Fruit fly (Drosophila melanogaster): ENCODE data around the gene CG14563.
A peak's percentile ranks its signal among the peaks of the same experiment; 100 is the strongest.

Gene CG14563

dm6 chr3L:21839720-21840641, 2.2 kb downstream of the CG14563 start (continued):
- TF ChIP-seq Ada2b (GFP tag; IDR thresholded peaks at IDR 0.05): peak; percentile 84
- TF ChIP-seq C15 (GFP tag; IDR thresholded peaks at IDR 0.05): peak; percentile 63; the same call in 2 of the 3 replicates
- peak; percentile 13 for TF ChIP-seq bigmax (GFP tag; optimal IDR thresholded peaks at IDR 0.05)
- TF ChIP-seq tio (GFP tag; optimal IDR thresholded peaks at IDR 0.05): peak; percentile 95
- TF ChIP-seq CG8281 (tag; optimal IDR thresholded peaks at IDR 0.05): peak; percentile 79
- peak; percentile 93 for TF ChIP-seq CG16863 (GFP tag; optimal IDR thresholded peaks at IDR 0.05)
- TF ChIP-seq CG11093 (GFP tag; IDR thresholded peaks at IDR 0.05): peak; percentile 88
- peak; percentile 75 for TF ChIP-seq CG13894 (tag; optimal IDR thresholded peaks at IDR 0.05)
- TF ChIP-seq sc (optimal IDR thresholded peaks at IDR 0.05): no peak
- TF ChIP-seq sc (GFP tag; optimal IDR thresholded peaks at IDR 0.05): peak; percentile 89
- TF ChIP-seq CG17186 (GFP tag; optimal IDR thresholded peaks at IDR 0.05): peak; percentile 69
- peak; percentile 57 for TF ChIP-seq exex (tag; optimal IDR thresholded peaks at IDR 0.05)
- peak; percentile 70 for TF ChIP-seq Deaf1 (tag; optimal IDR thresholded peaks at IDR 0.05)
- TF ChIP-seq Dll (GFP tag; IDR thresholded peaks at IDR 0.05; ENCODE audit: partially characterized antibody): 0 out of 4 replicates have a peak, but pooled peaks have one; percentile 18
- peak; percentile 57 for TF ChIP-seq CG15073 (GFP tag; optimal IDR thresholded peaks at IDR 0.05)
- TF ChIP-seq CG4617 (GFP tag; optimal IDR thresholded peaks at IDR 0.05; ENCODE audit: borderline replicate concordance): peak; percentile 71
- TF ChIP-seq H2.0 (GFP tag; IDR thresholded peaks at IDR 0.05): peak; percentile 83
- peak; percentile 88 for TF ChIP-seq CG12942 (GFP tag; optimal IDR thresholded peaks at IDR 0.05)
- TF ChIP-seq ems (GFP tag; optimal IDR thresholded peaks at IDR 0.05): peak; percentile 95
- TF ChIP-seq row (GFP tag; IDR thresholded peaks at IDR 0.05): peak; percentile 94
- peak; percentile 90 for TF ChIP-seq vfl (GFP tag; optimal IDR thresholded peaks at IDR 0.05)
- no peak for TF ChIP-seq Hr39 (optimal IDR thresholded peaks at IDR 0.05)
- TF ChIP-seq CG5953 (GFP tag; IDR thresholded peaks at IDR 0.05): peak; percentile 90
- TF ChIP-seq CG6854 (GFP tag; optimal IDR thresholded peaks at IDR 0.05): peak; percentile 88
- peak; percentile 95 for TF ChIP-seq CG12659 (GFP tag; optimal IDR thresholded peaks at IDR 0.05)
- TF ChIP-seq hkb (optimal IDR thresholded peaks at IDR 0.05): peak; percentile 1
- peak; percentile 94 for TF ChIP-seq hkb (GFP tag; IDR thresholded peaks at IDR 0.05)
- TF ChIP-seq gcm2 (GFP tag; optimal IDR thresholded peaks at IDR 0.05): peak; percentile 93
- peak; percentile 91 for TF ChIP-seq E2f1 (GFP tag; IDR thresholded peaks at IDR 0.05)
- TF ChIP-seq grau (tag; optimal IDR thresholded peaks at IDR 0.05): peak; percentile 92
- peak; percentile 94 for TF ChIP-seq Rfx (GFP tag; IDR thresholded peaks at IDR 0.05)
- TF ChIP-seq CG2116 (GFP tag; optimal IDR thresholded peaks at IDR 0.05): peak; percentile 73
- TF ChIP-seq CG8765 (GFP tag; IDR thresholded peaks at IDR 0.05): peak; percentile 61; the same call in 1 of the 2 replicates
- peak; percentile 14 for TF ChIP-seq pfk (GFP tag; optimal IDR thresholded peaks at IDR 0.05)
- TF ChIP-seq gcm (GFP tag; optimal IDR thresholded peaks at IDR 0.05): peak; percentile 90
- TF ChIP-seq sob (GFP tag; IDR thresholded peaks at IDR 0.05): peak; percentile 91
- TF ChIP-seq eve (GFP tag; optimal IDR thresholded peaks at IDR 0.05): peak in 1 of 2 experiments; percentile 55
- TF ChIP-seq ttk (GFP tag; IDR thresholded peaks at IDR 0.05): peak; percentile 91
- peak; percentile 92 for TF ChIP-seq so (GFP tag; IDR thresholded peaks at IDR 0.05)
- TF ChIP-seq CG9817 (tag; optimal IDR thresholded peaks at IDR 0.05): peak; percentile 88
- peak; percentile 75 for TF ChIP-seq CG6272 (GFP tag; IDR thresholded peaks at IDR 0.05)
- peak; percentile 89 for TF ChIP-seq gsb-n (tag; optimal IDR thresholded peaks at IDR 0.05)
- peak; percentile 12 for TF ChIP-seq BEAF-32 (GFP tag; optimal IDR thresholded peaks at IDR 0.05)
- TF ChIP-seq usp (GFP tag; optimal IDR thresholded peaks at IDR 0.05): no peak
- TF ChIP-seq CoRest (tag; optimal IDR thresholded peaks at IDR 0.05): peak; percentile 95
- peak; percentile 65 for TF ChIP-seq da (GFP tag; optimal IDR thresholded peaks at IDR 0.05)
- peak; percentile 70 for TF ChIP-seq Adf1 (GFP tag; IDR thresholded peaks at IDR 0.05)
- peak; percentile 93 for TF ChIP-seq ci (GFP tag; IDR thresholded peaks at IDR 0.05)
- peak; percentile 94 for TF ChIP-seq zfh1 (GFP tag; IDR thresholded peaks at IDR 0.05)
- TF ChIP-seq ewg (GFP tag; optimal IDR thresholded peaks at IDR 0.05): peak; percentile 83

Data from whole organism, embryonic.